Worm (Caenorhabditis elegans): ENCODE data around the gene str-35.

str-35 gene

ce11 chrV:4503868-4504365 is 29.3 kb downstream of the str-35 start:
- TF ChIP-seq sptf-1 (tag; optimal IDR thresholded peaks at IDR 0.05), result no peak
- TF ChIP-seq nhr-85 (tag), result peak; percentile 33
- TF ChIP-seq efl-1 (optimal IDR thresholded peaks at IDR 0.05), result no peak
- peak in 1 of 2 experiments; percentile 66 for TF ChIP-seq efl-1 (GFP tag; optimal IDR thresholded peaks at IDR 0.05 in 1 of 2)
- no peak for TF ChIP-seq irx-1 (tag; optimal IDR thresholded peaks at IDR 0.05)

ce11 chrV:4504445-4504844 is 29.8 kb downstream of the str-35 start:
- no peak for TF ChIP-seq snpc-4 (tag; optimal IDR thresholded peaks at IDR 0.05)
- no peak for TF ChIP-seq lsy-2 (tag; optimal IDR thresholded peaks at IDR 0.05)
- no peak for TF ChIP-seq hlh-17 (GFP tag; optimal IDR thresholded peaks at IDR 0.05; ENCODE audit: borderline replicate concordance)
- no peak for TF ChIP-seq rnt-1 (tag; optimal IDR thresholded peaks at IDR 0.05)

ce11 chrV:4505000-4505399 is 30.4 kb downstream of the str-35 start:
- TF ChIP-seq efl-1 (optimal IDR thresholded peaks at IDR 0.05) (no peak), efl-1 (GFP tag; optimal IDR thresholded peaks at IDR 0.05 in 1 of 2) (no peak), pqm-1 (tag; optimal IDR thresholded peaks at IDR 0.05) (no peak), nhr-90 (tag; optimal IDR thresholded peaks at IDR 0.05; ENCODE audit: poor library complexity) (no peak), ztf-4 (tag; optimal IDR thresholded peaks at IDR 0.05) (no peak), C34B4.2 (tag; optimal IDR thresholded peaks at IDR 0.05) (no peak), fkh-8 (tag; optimal IDR thresholded peaks at IDR 0.05) (no peak), elt-3 (tag; optimal IDR thresholded peaks at IDR 0.05) (no peak), tbx-2 (tag; optimal IDR thresholded peaks at IDR 0.05) (no peak), lin-39 (tag; optimal IDR thresholded peaks at IDR 0.05) (no peak), lin-13 (GFP tag; optimal IDR thresholded peaks at IDR 0.05) (no peak), lin-15B (tag; optimal IDR thresholded peaks at IDR 0.05) (no peak)

ce11 chrV:4505408-4506270 is 31.0 kb downstream of the str-35 start:
- TF ChIP-seq unc-62 (GFP tag; optimal IDR thresholded peaks at IDR 0.05) (no peak), pax-3 (tag; optimal IDR thresholded peaks at IDR 0.05) (no peak), dsc-1 (tag; optimal IDR thresholded peaks at IDR 0.05) (no peak), lin-13 (GFP tag; optimal IDR thresholded peaks at IDR 0.05) (no peak), fkh-4 (tag; optimal IDR thresholded peaks at IDR 0.05; ENCODE audit: borderline replicate concordance) (no peak), nhr-90 (tag; optimal IDR thresholded peaks at IDR 0.05; ENCODE audit: poor library complexity) (no peak), tlp-1 (tag; optimal IDR thresholded peaks at IDR 0.05) (peak; percentile 9), efl-1 (optimal IDR thresholded peaks at IDR 0.05) (no peak), efl-1 (GFP tag; optimal IDR thresholded peaks at IDR 0.05 in 1 of 2) (peak in 1 of 2 experiments; percentile 76), elt-2 (tag; optimal IDR thresholded peaks at IDR 0.05) (no peak), blmp-1 (tag; optimal IDR thresholded peaks at IDR 0.05) (peak; percentile 88), mab-9 (GFP tag; IDR thresholded peaks at IDR 0.05) (no peak), grh-1 (GFP tag; IDR thresholded peaks at IDR 0.05) (no peak), aly-2 (tag; optimal IDR thresholded peaks at IDR 0.05) (no peak), ama-1 (optimal IDR thresholded peaks at IDR 0.05) (no peak), lsy-2 (tag; optimal IDR thresholded peaks at IDR 0.05) (peak in 1 of 2 experiments; percentile 60), nhr-85 (tag) (peak; percentile 78), swsn-7 (tag; optimal IDR thresholded peaks at IDR 0.05) (no peak), nhr-47 (tag; optimal IDR thresholded peaks at IDR 0.05) (no peak), lin-14 (GFP tag; optimal IDR thresholded peaks at IDR 0.05) (peak; percentile 40), C16A3.4 (tag; optimal IDR thresholded peaks at IDR 0.05) (no peak)

- TF ChIP-seq mdl-1 (tag; optimal IDR thresholded peaks at IDR 0.05) (no peak), hpl-2 (GFP tag; optimal IDR thresholded peaks at IDR 0.05) (no peak), rnt-1 (tag; optimal IDR thresholded peaks at IDR 0.05) (peak; percentile 10), irx-1 (tag; optimal IDR thresholded peaks at IDR 0.05) (no peak), nhr-85 (tag) (peak; percentile 77), blmp-1 (tag; optimal IDR thresholded peaks at IDR 0.05) (peak; percentile 15), lsy-2 (tag; optimal IDR thresholded peaks at IDR 0.05) (no peak), nhr-76 (tag; optimal IDR thresholded peaks at IDR 0.05) (no peak), nhr-71 (tag; optimal IDR thresholded peaks at IDR 0.05) (no peak), aly-2 (tag; optimal IDR thresholded peaks at IDR 0.05) (no peak), hlh-17 (GFP tag; optimal IDR thresholded peaks at IDR 0.05; ENCODE audit: borderline replicate concordance) (no peak), tbx-2 (tag; optimal IDR thresholded peaks at IDR 0.05) (peak; percentile 3), ceh-8 (GFP tag; optimal IDR thresholded peaks at IDR 0.05) (no peak), hlh-4 (tag; optimal IDR thresholded peaks at IDR 0.05) (no peak), nhr-12 (tag; optimal IDR thresholded peaks at IDR 0.05) (no peak), lin-14 (GFP tag; optimal IDR thresholded peaks at IDR 0.05) (no peak), nhr-19 (GFP tag; conservative IDR thresholded peaks at IDR 0.05) (no peak), egl-27 (tag; optimal IDR thresholded peaks at IDR 0.05) (no peak)
These were observed 32.0 kb downstream of the str-35 start for ce11 chrV:4506681-4507080.
